Worm (Caenorhabditis elegans): Measurements from ENCODE around the gene perm-3.

ce11 chrIV:5354124-5354523 is 40.5 kb downstream of the perm-3 start, which contains the start of gene Y4C6B.1:
- TF ChIP-seq flt-1 (GFP tag; IDR thresholded peaks at IDR 0.05) (no peak), tab-1 (GFP tag; IDR thresholded peaks at IDR 0.05) (no peak), med-1 (GFP tag; optimal IDR thresholded peaks at IDR 0.05; ENCODE audit: insufficient read depth) (no peak), cog-1 (tag; optimal IDR thresholded peaks at IDR 0.05) (no peak), klf-2 (GFP tag; conservative IDR thresholded peaks at IDR 0.05) (no peak), T22C8.4 (GFP tag; IDR thresholded peaks at IDR 0.05) (no peak), ztf-29 (GFP tag; IDR thresholded peaks at IDR 0.05) (no peak), ztf-23 (GFP tag; IDR thresholded peaks at IDR 0.05) (no peak), ref-1 (GFP tag; conservative IDR thresholded peaks at IDR 0.05) (no peak)
